Worm (Caenorhabditis elegans) whole organism, L4 larva: Measurements from ENCODE around the gene col-89.

ENCODE experiments used
- egl-43 ChIP-seq: fragments of 200-800 bp; sonication (Bioruptor generic); IDR thresholded peaks from 2 replicates; pipeline ENCODE4 v1.3.6; 2022; ENCODE audit warnings: missing genetic modification reagents, missing genetic modification characterization, missing compliant biosample characterization
- jun-1 ChIP-seq: fragments of 150-350 bp; optimal IDR thresholded peaks from 2 replicates; lab custom pipeline; 2014; ENCODE audit warnings: missing biosample characterization, missing genetic modification reagents, missing genetic modification characterization
- lin-39 ChIP-seq: fragments of 150-350 bp; optimal IDR thresholded peaks from 2 replicates; lab custom pipeline; 2014; ENCODE audit warnings: missing biosample characterization, missing genetic modification reagents, missing genetic modification characterization
- lsy-2 ChIP-seq, 2 experiments: fragments of 150-350 bp in 1 of 2; sonication (generic microtip) in 1 of 2; optimal IDR thresholded peaks; 2 replicates each; lab custom pipeline; 2014 to 2017; ENCODE audit warnings: missing biosample characterization in 2 of 2, missing genetic modification characterization in 2 of 2
- nhr-237 ChIP-seq: sonication (generic microtip); optimal IDR thresholded peaks from 2 replicates; lab custom pipeline; 2017; ENCODE audit warnings: missing biosample characterization, missing genetic modification characterization

DNA sequence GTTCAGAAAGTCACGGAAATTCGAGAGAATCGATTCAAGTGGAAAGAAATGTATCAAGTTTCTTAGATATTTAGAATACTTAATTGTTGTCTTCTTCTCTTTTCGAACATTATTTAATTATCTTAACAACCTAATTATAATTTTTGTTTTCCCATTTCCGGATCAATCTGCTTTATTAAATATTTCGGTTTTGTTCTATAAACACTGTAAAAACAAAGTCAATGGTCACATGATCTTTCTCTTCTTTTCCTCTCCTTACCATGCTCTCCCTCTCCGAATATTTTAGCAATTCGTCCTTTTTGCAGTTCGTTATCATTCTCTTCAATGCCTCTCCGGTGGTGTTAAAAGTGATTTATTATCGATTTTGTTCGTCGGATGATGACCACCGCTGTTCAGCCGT lies 48.6 kb downstream of the col-89 start, which contains the start of gene tag-325:
- TF ChIP-seq lsy-2 (tag; optimal IDR thresholded peaks at IDR 0.05; lab: Kevin White, UChicago) (no peak), egl-43 (GFP tag; lab: Robert Waterston, UW) (no peak), nhr-237 (tag; lab: Kevin White, UChicago) (no peak), lin-39 (tag; lab: Kevin White, UChicago) (no peak), jun-1 (tag; lab: Kevin White, UChicago) (no peak)
